Worm (Caenorhabditis elegans): ENCODE measurements around the gene C36C9.12.

DNA sequence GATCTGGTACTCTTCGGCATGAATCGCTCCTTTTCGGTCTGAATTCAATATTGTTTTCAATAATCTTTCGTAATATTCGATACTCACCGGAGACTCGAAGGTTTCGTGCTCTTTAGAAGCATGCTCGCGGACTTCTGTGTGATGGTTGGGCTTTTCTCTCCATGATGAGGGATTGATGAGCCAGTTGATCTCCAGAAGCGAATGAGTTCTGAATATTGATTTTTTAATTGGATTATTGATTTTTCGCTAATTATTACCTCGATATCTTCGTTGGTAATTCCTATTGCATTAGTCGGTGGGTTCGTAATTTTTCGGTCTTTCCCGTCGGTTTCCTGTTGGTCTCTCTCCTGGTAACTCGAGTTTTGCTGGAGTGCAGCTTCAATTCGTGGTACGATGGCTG is 22.8 kb downstream of the C36C9.12 start:
- no peak for TF ChIP-seq C38D4.7 (GFP tag; optimal IDR thresholded peaks at IDR 0.05)
- TF ChIP-seq nhr-232 (tag; optimal IDR thresholded peaks at IDR 0.05): no peak
- no peak for TF ChIP-seq ceh-9 (tag; optimal IDR thresholded peaks at IDR 0.05)
- TF ChIP-seq hlh-15 (tag; optimal IDR thresholded peaks at IDR 0.05): no peak
- no peak for TF ChIP-seq ceh-31 (tag; optimal IDR thresholded peaks at IDR 0.05)
- no peak for TF ChIP-seq npax-4 (tag; optimal IDR thresholded peaks at IDR 0.05)
